Worm (Caenorhabditis elegans): Measurements from ENCODE around the gene C54D10.5.

Gene C54D10.5

ce11 chrV:12410416-12411001, 18.6 kb upstream of the C54D10.5 start, which contains the start of gene hrg-2 (continued):
- TF ChIP-seq zip-2 (tag; optimal IDR thresholded peaks at IDR 0.05) = no peak
- TF ChIP-seq ama-1 (optimal IDR thresholded peaks at IDR 0.05) = no peak
- no peak for TF ChIP-seq mxl-3 (GFP tag; optimal IDR thresholded peaks at IDR 0.05)
- TF ChIP-seq madf-5 (GFP tag; IDR thresholded peaks at IDR 0.05) = no peak
- no peak for TF ChIP-seq nhr-10 (tag; optimal IDR thresholded peaks at IDR 0.05)
- no peak for TF ChIP-seq fos-1 (tag; optimal IDR thresholded peaks at IDR 0.05)
- peak; percentile 2 for TF ChIP-seq mep-1 (tag; optimal IDR thresholded peaks at IDR 0.05)
- TF ChIP-seq Y5F2A.4 (GFP tag; optimal IDR thresholded peaks at IDR 0.05) = no peak
- no peak for TF ChIP-seq nhr-77 (tag; optimal IDR thresholded peaks at IDR 0.05)
- no peak for TF ChIP-seq F10B5.3 (tag; optimal IDR thresholded peaks at IDR 0.05)
- TF ChIP-seq zfp-3 (GFP tag; conservative IDR thresholded peaks at IDR 0.05) = no peak
- TF ChIP-seq nhr-76 (tag; optimal IDR thresholded peaks at IDR 0.05) = no peak
- TF ChIP-seq ZK546.5 (tag; optimal IDR thresholded peaks at IDR 0.05) = no peak
- no peak for TF ChIP-seq mdl-1 (tag; optimal IDR thresholded peaks at IDR 0.05)
- TF ChIP-seq snpc-1.2 (GFP tag; IDR thresholded peaks at IDR 0.05) = no peak
- TF ChIP-seq mes-2 (tag; optimal IDR thresholded peaks at IDR 0.05; ENCODE audit: poor library complexity, severe bottlenecking) = no peak
- peak; percentile 40 for TF ChIP-seq hlh-30 (tag; optimal IDR thresholded peaks at IDR 0.05; ENCODE audit: insufficient read depth)
- no peak for TF ChIP-seq zfp-2 (tag; optimal IDR thresholded peaks at IDR 0.05)

DNA sequence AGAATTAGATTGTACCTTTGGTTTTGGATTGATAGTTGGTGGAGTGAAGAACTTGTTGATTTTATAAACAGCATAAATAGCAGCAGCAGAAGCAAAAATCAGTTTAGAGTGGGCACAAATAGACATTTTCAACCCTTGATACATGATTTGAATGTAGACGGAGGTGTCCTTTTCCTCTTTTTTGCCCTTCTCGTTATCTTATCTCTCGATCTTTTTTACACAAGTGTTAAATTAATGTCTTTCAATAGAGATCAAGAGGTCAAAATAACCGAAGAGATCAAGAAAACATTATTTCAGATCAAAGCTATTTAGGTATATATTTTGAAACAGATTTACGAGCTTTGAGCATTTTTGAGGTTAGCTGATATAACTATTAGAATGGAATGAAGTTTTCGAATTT, 17.2 kb upstream of the C54D10.5 start, which contains the start of gene cdr-7:
Gene cdr-7, minus strand, starts transcription at position 205 of the 400 bp plus-strand sequence.
- TF ChIP-seq R02D3.7 (tag; optimal IDR thresholded peaks at IDR 0.05) = no peak
- no peak for TF ChIP-seq mxl-2 (GFP tag; conservative IDR thresholded peaks at IDR 0.05)
- TF ChIP-seq nhr-28 (tag; optimal IDR thresholded peaks at IDR 0.05) = peak; percentile 13
- no peak for TF ChIP-seq F49E8.2 (tag; optimal IDR thresholded peaks at IDR 0.05; ENCODE audit: borderline replicate concordance)

DNA sequence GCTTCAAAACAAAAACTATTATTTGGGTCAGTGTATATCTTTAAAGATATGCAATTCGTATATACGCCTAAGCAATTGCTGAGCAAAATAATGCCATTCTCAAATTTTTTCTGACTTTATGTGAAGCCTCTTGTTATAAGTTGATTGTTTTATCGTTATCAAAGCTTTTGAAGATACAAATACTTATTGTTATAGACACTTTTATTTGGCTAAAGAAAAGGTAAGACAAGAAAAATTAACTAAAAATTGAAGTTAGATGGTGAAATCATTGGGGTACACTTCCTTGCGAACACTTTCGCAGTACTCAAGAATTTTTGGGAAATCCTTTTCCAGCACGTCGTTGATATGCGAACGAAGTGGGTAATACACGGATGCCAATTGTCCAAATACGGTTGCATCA, 16.8 kb upstream of the C54D10.5 start:
- TF ChIP-seq unc-62 (GFP tag; optimal IDR thresholded peaks at IDR 0.05 in 1 of 2) = peak in 1 of 2 experiments; percentile 80
- TF ChIP-seq unc-62 (tag; optimal IDR thresholded peaks at IDR 0.05) = no peak
- no peak for TF ChIP-seq hmg-1.1 (GFP tag; IDR thresholded peaks at IDR 0.05)

- TF ChIP-seq hlh-30 (tag; optimal IDR thresholded peaks at IDR 0.05; ENCODE audit: insufficient read depth) = peak; percentile 17
- TF ChIP-seq nhr-28 (tag; optimal IDR thresholded peaks at IDR 0.05) = peak; percentile 77
- peak; percentile 51 for TF ChIP-seq dmd-6 (GFP tag; IDR thresholded peaks at IDR 0.05)
- no peak for TF ChIP-seq tra-1 (GFP tag; IDR thresholded peaks at IDR 0.05)
- no peak for TF ChIP-seq aly-2 (tag; optimal IDR thresholded peaks at IDR 0.05)
- TF ChIP-seq mdl-1 (tag; optimal IDR thresholded peaks at IDR 0.05) = peak in 1 of 2 experiments; percentile 24
- TF ChIP-seq ceh-20 (GFP tag; IDR thresholded peaks at IDR 0.05) = no peak
- TF ChIP-seq nhr-48 (tag; optimal IDR thresholded peaks at IDR 0.05) = peak; percentile 13
- TF ChIP-seq spr-1 (tag; optimal IDR thresholded peaks at IDR 0.05) = no peak
- no peak for TF ChIP-seq F37D6.2 (tag; optimal IDR thresholded peaks at IDR 0.05)
- TF ChIP-seq mep-1 (tag; optimal IDR thresholded peaks at IDR 0.05) = peak; percentile 12
- TF ChIP-seq mxl-3 (GFP tag; optimal IDR thresholded peaks at IDR 0.05) = no peak
- TF ChIP-seq cey-2 (tag; optimal IDR thresholded peaks at IDR 0.05; ENCODE audit: borderline replicate concordance, insufficient read depth) = no peak
- TF ChIP-seq ceh-82 (tag; optimal IDR thresholded peaks at IDR 0.05) = no peak
- TF ChIP-seq nhr-11 (tag; optimal IDR thresholded peaks at IDR 0.05) = no peak
- TF ChIP-seq hmg-1.1 (GFP tag; IDR thresholded peaks at IDR 0.05) = 0 out of 2 replicates have a peak, but pooled peaks have one; percentile 10
- TF ChIP-seq zip-11 (GFP tag; IDR thresholded peaks at IDR 0.05) = no peak
- no peak for TF ChIP-seq snpc-4 (tag; optimal IDR thresholded peaks at IDR 0.05)
- no peak for TF ChIP-seq F49E8.2 (tag; optimal IDR thresholded peaks at IDR 0.05; ENCODE audit: borderline replicate concordance)
- TF ChIP-seq set-16 (GFP tag; IDR thresholded peaks at IDR 0.05) = no peak
- no peak for TF ChIP-seq T26A8.4 (GFP tag; IDR thresholded peaks at IDR 0.05)
- TF ChIP-seq D1046.2 (GFP tag; IDR thresholded peaks at IDR 0.05) = no peak
- TF ChIP-seq hlh-11 (tag; optimal IDR thresholded peaks at IDR 0.05) = peak; percentile 26
- TF ChIP-seq F26F4.8 (GFP tag; conservative IDR thresholded peaks at IDR 0.05) = no peak
- no peak for TF ChIP-seq daf-16 (GFP tag; optimal IDR thresholded peaks at IDR 0.05)
- TF ChIP-seq daf-16 (tag; optimal IDR thresholded peaks at IDR 0.05) = peak; percentile 79
- no peak for TF ChIP-seq ztf-7 (tag; optimal IDR thresholded peaks at IDR 0.05)
- TF ChIP-seq nhr-41 (GFP tag; IDR thresholded peaks at IDR 0.05) = no peak
- peak in 1 of 2 experiments; percentile 83 for TF ChIP-seq unc-62 (GFP tag; optimal IDR thresholded peaks at IDR 0.05 in 1 of 2)
- no peak for TF ChIP-seq unc-62 (tag; optimal IDR thresholded peaks at IDR 0.05)
Observed at ce11 chrV:12413651-12414114, 15.5 kb upstream of the C54D10.5 start, which contains the start of gene cdr-6. Gene cdr-6 (minus strand): TSS chrV:12413701.

Measured in whole organism, L4 larva.